Fruit fly (Drosophila melanogaster): Measurements from ENCODE around the gene CG32572.

CG32572 gene

dm6 chrX:16765809-16766208, 44.8 kb downstream of the CG32572 start:
- no peak for TF ChIP-seq noc (tag; optimal IDR thresholded peaks at IDR 0.05)

DNA sequence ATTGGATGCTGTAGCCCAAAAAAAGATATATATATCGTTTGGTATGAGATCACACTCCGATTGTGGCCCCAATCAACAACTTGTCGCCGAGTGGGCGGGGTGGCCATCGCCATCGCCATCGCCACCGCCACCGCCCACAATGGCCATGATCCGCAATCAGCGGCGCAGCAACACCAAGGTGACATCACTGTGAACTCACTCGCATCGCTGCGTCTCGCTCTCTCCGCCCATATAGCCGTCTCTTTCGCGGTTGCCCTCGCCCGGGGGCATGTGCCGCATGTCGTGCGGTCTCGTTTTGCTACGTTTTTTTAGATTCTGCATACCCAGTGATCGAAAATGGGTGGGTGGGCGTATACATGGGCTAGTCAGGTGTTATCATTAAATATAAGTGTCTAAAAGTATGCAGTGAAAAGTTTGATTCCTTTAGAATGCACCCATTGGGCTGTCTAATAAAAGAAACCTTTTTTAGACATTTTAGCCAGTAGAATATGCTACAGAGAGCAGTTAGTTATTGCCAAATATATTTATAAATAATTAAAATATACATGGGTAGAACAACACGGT, 46.0 kb downstream of the CG32572 start:
- TF ChIP-seq noc (tag; optimal IDR thresholded peaks at IDR 0.05), result no peak

DNA sequence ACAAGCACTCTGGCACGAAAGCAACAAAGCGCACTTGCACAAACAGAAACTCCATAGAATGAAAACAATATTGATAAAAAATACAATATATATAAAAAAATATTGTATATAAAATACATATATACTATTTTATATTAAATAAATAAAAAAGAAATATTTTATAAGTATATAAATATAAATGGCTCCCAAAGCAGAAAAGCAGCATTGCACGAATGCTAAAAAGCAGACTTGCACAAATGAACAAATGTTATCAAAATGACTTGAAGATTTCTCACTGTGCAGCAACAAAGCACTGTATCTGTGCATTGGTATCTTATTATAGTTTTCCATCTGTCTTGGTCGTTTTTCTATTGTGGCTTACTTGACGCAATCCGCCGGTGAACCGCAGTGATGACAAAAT, 47.8 kb downstream of the CG32572 start:
- no peak for TF ChIP-seq noc (tag; optimal IDR thresholded peaks at IDR 0.05)

- no peak for TF ChIP-seq noc (tag; optimal IDR thresholded peaks at IDR 0.05)
Measured at dm6 chrX:16772882-16773827, 52.2 kb downstream of the CG32572 start.

DNA sequence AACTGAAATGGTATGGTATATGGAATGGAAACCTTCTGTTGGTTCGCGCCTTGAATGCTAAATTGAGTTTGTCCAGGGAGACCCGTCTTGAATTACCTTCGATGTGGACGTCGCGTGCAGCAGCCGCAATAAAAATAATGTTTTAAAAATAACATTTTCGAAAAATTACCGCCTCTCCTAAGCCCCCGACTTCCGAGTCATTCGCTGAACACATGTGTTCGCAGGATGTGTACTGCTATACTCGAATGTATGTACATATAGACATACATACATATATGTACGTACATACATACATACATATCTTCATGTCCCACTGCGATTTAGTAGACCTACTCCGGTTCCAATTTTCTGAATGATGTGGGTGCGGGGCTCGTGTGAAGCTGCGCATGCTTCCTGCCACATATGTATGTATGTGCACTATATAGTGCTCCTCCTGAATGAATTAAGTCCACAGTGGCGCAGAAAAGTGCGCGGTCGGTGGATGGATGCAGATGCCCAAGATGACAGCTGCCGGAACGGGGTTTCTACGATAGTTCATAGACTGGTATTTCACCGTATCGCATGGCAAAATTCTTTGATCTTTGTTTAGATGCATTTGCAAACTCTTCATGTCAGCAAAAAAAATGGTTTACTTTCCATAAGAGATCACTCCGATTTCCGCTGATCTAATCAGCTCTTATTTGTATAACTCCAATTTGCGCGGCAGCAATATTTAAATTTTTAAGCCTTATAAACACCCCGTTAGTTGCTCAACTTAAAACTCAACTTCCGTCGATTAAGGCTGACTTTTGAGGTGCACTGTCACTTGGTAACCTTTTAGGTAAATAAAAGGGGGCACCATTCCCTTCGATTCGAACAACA, 53.4 kb downstream of the CG32572 start:
- TF ChIP-seq noc (tag; optimal IDR thresholded peaks at IDR 0.05), result no peak

dm6 chrX:16775083-16775482, 54.1 kb downstream of the CG32572 start:
- no peak for TF ChIP-seq noc (tag; optimal IDR thresholded peaks at IDR 0.05)

Data from whole organism, larva.